Worm (Caenorhabditis elegans): ENCODE data around the gene cest-34.

cest-34 gene

ce11 chrV:6718232-6718631 lies 41.6 kb downstream of the cest-34 start, which contains the start of gene srg-30:
srg-30 (minus strand) TSS chrV:6718332.
- TF ChIP-seq jun-1 (tag; optimal IDR thresholded peaks at IDR 0.05): no peak
- TF ChIP-seq elt-3 (tag; optimal IDR thresholded peaks at IDR 0.05): no peak
- no peak for TF ChIP-seq pqm-1 (tag; optimal IDR thresholded peaks at IDR 0.05)
- no peak for TF ChIP-seq ama-1 (optimal IDR thresholded peaks at IDR 0.05)
- no peak for TF ChIP-seq skn-1 (tag; optimal IDR thresholded peaks at IDR 0.05)
- no peak for TF ChIP-seq lin-39 (tag; optimal IDR thresholded peaks at IDR 0.05)
- TF ChIP-seq nhr-67 (tag; optimal IDR thresholded peaks at IDR 0.05): no peak
- no peak for TF ChIP-seq mml-1 (tag; optimal IDR thresholded peaks at IDR 0.05)
- TF ChIP-seq egl-5 (tag; optimal IDR thresholded peaks at IDR 0.05): no peak
- TF ChIP-seq snpc-4 (tag; optimal IDR thresholded peaks at IDR 0.05): no peak
- no peak for TF ChIP-seq eor-1 (tag; optimal IDR thresholded peaks at IDR 0.05)
- no peak for TF ChIP-seq nhr-28 (tag; optimal IDR thresholded peaks at IDR 0.05)
- no peak for TF ChIP-seq nhr-11 (tag; optimal IDR thresholded peaks at IDR 0.05)
- no peak for TF ChIP-seq elt-1 (tag; optimal IDR thresholded peaks at IDR 0.05)
- TF ChIP-seq ztf-4 (tag; optimal IDR thresholded peaks at IDR 0.05): no peak
- TF ChIP-seq nhr-43 (tag; optimal IDR thresholded peaks at IDR 0.05; ENCODE audit: poor library complexity, severe bottlenecking): no peak
- no peak for TF ChIP-seq nhr-12 (tag; optimal IDR thresholded peaks at IDR 0.05)

ce11 chrV:6722378-6722777 lies 45.8 kb downstream of the cest-34 start, which contains the start of gene ZC487.2:
ZC487.2 (minus strand) TSS chrV:6722478.
- TF ChIP-seq jun-1 (tag; optimal IDR thresholded peaks at IDR 0.05) (no peak), nhr-43 (tag; optimal IDR thresholded peaks at IDR 0.05; ENCODE audit: poor library complexity, severe bottlenecking) (no peak), pha-4 (tag; optimal IDR thresholded peaks at IDR 0.05) (no peak), pqm-1 (tag; optimal IDR thresholded peaks at IDR 0.05) (no peak), elt-3 (tag; optimal IDR thresholded peaks at IDR 0.05) (no peak), lsy-12 (tag; optimal IDR thresholded peaks at IDR 0.05) (no peak), ceh-82 (tag; optimal IDR thresholded peaks at IDR 0.05) (no peak), aly-2 (tag; optimal IDR thresholded peaks at IDR 0.05) (no peak), fos-1 (tag; optimal IDR thresholded peaks at IDR 0.05) (no peak), ceh-9 (tag; optimal IDR thresholded peaks at IDR 0.05) (no peak), unc-39 (tag; optimal IDR thresholded peaks at IDR 0.05) (no peak)

ce11 chrV:6726279-6726678 lies 49.7 kb downstream of the cest-34 start:
- TF ChIP-seq nhr-67 (tag; optimal IDR thresholded peaks at IDR 0.05) (no peak), elt-1 (tag; optimal IDR thresholded peaks at IDR 0.05) (no peak), ztf-11 (tag; optimal IDR thresholded peaks at IDR 0.05) (no peak), eor-1 (tag; optimal IDR thresholded peaks at IDR 0.05) (no peak), fkh-10 (GFP tag; optimal IDR thresholded peaks at IDR 0.05) (no peak), ceh-28 (tag; optimal IDR thresholded peaks at IDR 0.05) (no peak), mdl-1 (tag; optimal IDR thresholded peaks at IDR 0.05) (no peak), unc-62 (GFP tag; optimal IDR thresholded peaks at IDR 0.05) (no peak), lsy-12 (tag; optimal IDR thresholded peaks at IDR 0.05) (no peak)

ce11 chrV:6727222-6727621 lies 50.6 kb downstream of the cest-34 start, which contains the start of gene ZC487.1:
ZC487.1 (plus strand) TSS chrV:6727522.
- TF ChIP-seq pqm-1 (tag; optimal IDR thresholded peaks at IDR 0.05) (no peak), lsy-12 (tag; optimal IDR thresholded peaks at IDR 0.05) (no peak), mml-1 (tag; optimal IDR thresholded peaks at IDR 0.05) (no peak), sea-2 (GFP tag; optimal IDR thresholded peaks at IDR 0.05) (no peak), unc-39 (tag; optimal IDR thresholded peaks at IDR 0.05) (no peak), nhr-67 (tag; optimal IDR thresholded peaks at IDR 0.05) (no peak), nhr-28 (tag; optimal IDR thresholded peaks at IDR 0.05) (no peak), snpc-4 (tag; optimal IDR thresholded peaks at IDR 0.05) (no peak), egl-5 (tag; optimal IDR thresholded peaks at IDR 0.05) (no peak), hmg-11 (tag; optimal IDR thresholded peaks at IDR 0.05) (no peak), pha-4 (tag; optimal IDR thresholded peaks at IDR 0.05) (no peak), fkh-2 (tag; optimal IDR thresholded peaks at IDR 0.05) (no peak), unc-62 (GFP tag; optimal IDR thresholded peaks at IDR 0.05) (no peak), elt-3 (tag; optimal IDR thresholded peaks at IDR 0.05) (no peak), ceh-82 (tag; optimal IDR thresholded peaks at IDR 0.05) (no peak), ceh-16 (tag; optimal IDR thresholded peaks at IDR 0.05) (no peak), R02D3.7 (tag; optimal IDR thresholded peaks at IDR 0.05) (no peak), elt-1 (tag; optimal IDR thresholded peaks at IDR 0.05) (no peak), ZK546.5 (tag; optimal IDR thresholded peaks at IDR 0.05) (no peak), egl-27 (tag; optimal IDR thresholded peaks at IDR 0.05) (no peak)
